Fruit fly (Drosophila melanogaster) whole organism, embryonic: ENCODE data around the gene CG10467.
A peak's percentile ranks its signal among the peaks of the same experiment; 100 is the strongest.

Source experiments
- Atf3 ChIP-seq: fragments of 200-800 bp; sonication (Bioruptor generic); optimal IDR thresholded peaks from 3 replicates; lab custom pipeline; 2016; ENCODE audit warnings: missing biosample characterization, missing genetic modification characterization
- B-H2 ChIP-seq: fragments of 200-800 bp; sonication (Bioruptor generic); optimal IDR thresholded peaks from 2 replicates; lab custom pipeline; 2018; ENCODE audit warnings: missing biosample characterization, mild to moderate bottlenecking, missing genetic modification characterization
- CG1024 ChIP-seq: fragments of 200-800 bp; sonication (Bioruptor generic); IDR thresholded peaks from 2 replicates; pipeline ENCODE4 v1.3.6; 2022; ENCODE audit warnings: missing biosample characterization, missing genetic modification characterization
- CG12155 ChIP-seq: fragments of 200-800 bp; sonication (Bioruptor generic); optimal IDR thresholded peaks from 3 replicates; lab custom pipeline; 2016; ENCODE audit warnings: missing biosample characterization, missing genetic modification characterization
- CG12219 ChIP-seq: fragments of 200-800 bp; sonication (Bioruptor generic); optimal IDR thresholded peaks from 3 replicates; lab custom pipeline; 2018; ENCODE audit warnings: missing biosample characterization, mild to moderate bottlenecking, missing genetic modification characterization
- CG12299 ChIP-seq: fragments of 200-800 bp; sonication (Bioruptor generic); optimal IDR thresholded peaks from 2 replicates; lab custom pipeline; 2018; ENCODE audit warnings: missing biosample characterization, mild to moderate bottlenecking, missing genetic modification characterization
- CG12391 ChIP-seq: fragments of 200-800 bp; sonication (Bioruptor generic); optimal IDR thresholded peaks from 3 replicates; lab custom pipeline; 2018; ENCODE audit warnings: missing biosample characterization, mild to moderate bottlenecking, missing genetic modification characterization, moderate library complexity
- CG12942 ChIP-seq: fragments of 200-800 bp; sonication (Bioruptor generic); optimal IDR thresholded peaks from 3 replicates; lab custom pipeline; 2016; ENCODE audit warnings: missing biosample characterization, missing genetic modification characterization
- CG14014 ChIP-seq: fragments of 200-800 bp; sonication (Bioruptor generic); IDR thresholded peaks from 2 replicates; pipeline ENCODE4 v1.3.6; 2022; ENCODE audit warnings: missing biosample characterization, missing genetic modification characterization
- CG14667 ChIP-seq: fragments of 200-800 bp; sonication (Bioruptor generic); IDR thresholded peaks from 2 replicates; pipeline ENCODE4 v1.3.6; 2022; ENCODE audit warnings: missing biosample characterization, missing genetic modification characterization
- CG1603 ChIP-seq: fragments of 200-800 bp; sonication (Bioruptor generic); optimal IDR thresholded peaks from 2 replicates; lab custom pipeline; 2019; ENCODE audit warnings: missing biosample characterization, mild to moderate bottlenecking, missing genetic modification characterization, moderate library complexity
- CG1792 ChIP-seq: fragments of 200-800 bp; sonication (Bioruptor generic); optimal IDR thresholded peaks from 2 replicates; lab custom pipeline; 2016; ENCODE audit warnings: missing biosample characterization, missing genetic modification characterization
- CG2712 ChIP-seq: fragments of 200-800 bp; optimal IDR thresholded peaks from 3 replicates; lab custom pipeline; 2019; ENCODE audit warnings: missing biosample characterization, mild to moderate bottlenecking, missing genetic modification characterization, moderate library complexity
- CG33557 ChIP-seq: fragments of 200-800 bp; sonication (Bioruptor generic); optimal IDR thresholded peaks from 2 replicates; lab custom pipeline; 2019; ENCODE audit warnings: missing biosample characterization, mild to moderate bottlenecking, missing genetic modification characterization, moderate library complexity
- CG4404 ChIP-seq: fragments of 200-800 bp; sonication (Bioruptor generic); IDR thresholded peaks from 2 replicates; pipeline ENCODE4 v1.3.6; 2022; ENCODE audit warnings: missing biosample characterization, missing genetic modification characterization
- CG7987 ChIP-seq: fragments of 200-800 bp; sonication (Bioruptor generic); optimal IDR thresholded peaks from 2 replicates; lab custom pipeline; 2018; ENCODE audit warnings: missing biosample characterization, mild to moderate bottlenecking, missing genetic modification characterization, moderate library complexity
- CG8359 ChIP-seq: fragments of 200-800 bp; sonication (Bioruptor generic); optimal IDR thresholded peaks from 2 replicates; lab custom pipeline; 2017; ENCODE audit warnings: missing biosample characterization, mild to moderate bottlenecking, missing genetic modification characterization, borderline replicate concordance
- CG8478 ChIP-seq: fragments of >200 bp; optimal IDR thresholded peaks from 2 replicates; lab custom pipeline; 2018
- D ChIP-seq, 2 experiments: fragments of 200-800 bp in 1 of 2; fragments of >200 bp in 1 of 2; sonication (Bioruptor generic) in 1 of 2; optimal IDR thresholded peaks; 2 replicates in 1 of 2; 3 replicates in 1 of 2; lab custom pipeline; 2017; ENCODE audit warnings: mild to moderate bottlenecking in 1 of 2, missing biosample characterization in 1 of 2, missing genetic modification characterization in 1 of 2, missing genetic modification reagents in 1 of 2
- Dip2 ChIP-seq: fragments of 200-800 bp; sonication (Bioruptor generic); IDR thresholded peaks from 2 replicates; pipeline ENCODE4 v1.3.6; 2022; ENCODE audit warnings: missing biosample characterization, missing genetic modification characterization
- ERR ChIP-seq: fragments of 200-800 bp; sonication (Bioruptor generic); optimal IDR thresholded peaks from 2 replicates; lab custom pipeline; 2016; ENCODE audit warnings: missing biosample characterization, missing genetic modification characterization
- Eip74EF ChIP-seq, 2 experiments: fragments of 200-800 bp in 1 of 2; fragments of >200 bp in 1 of 2; sonication (Bioruptor generic) in 1 of 2; optimal IDR thresholded peaks; 2 replicates each; lab custom pipeline; 2017 to 2019; ENCODE audit warnings: missing biosample characterization in 2 of 2, missing genetic modification characterization in 2 of 2, mild to moderate bottlenecking in 1 of 2, moderate library complexity in 1 of 2
- Fer2 ChIP-seq: fragments of 200-800 bp; sonication (Bioruptor generic); optimal IDR thresholded peaks from 2 replicates; lab custom pipeline; 2018; ENCODE audit warnings: missing biosample characterization, mild to moderate bottlenecking, missing genetic modification characterization, moderate library complexity
- GATAe ChIP-seq: fragments of 200-800 bp; sonication (Bioruptor generic); conservative IDR thresholded peaks from 2 replicates; pipeline ENCODE4 v1.3.6; 2022; ENCODE audit warnings: missing biosample characterization, missing genetic modification characterization
- HLH3B ChIP-seq: fragments of 200-800 bp; sonication (Bioruptor generic); IDR thresholded peaks from 2 replicates; pipeline ENCODE4 v1.3.6; 2022; ENCODE audit warnings: missing biosample characterization, missing genetic modification characterization
- Hmx ChIP-seq: fragments of 200-800 bp; sonication (Bioruptor generic); optimal IDR thresholded peaks from 2 replicates; lab custom pipeline; 2016; ENCODE audit warnings: missing biosample characterization, missing genetic modification characterization
- Hr3 ChIP-seq: fragments of 200-800 bp; sonication (Bioruptor generic); optimal IDR thresholded peaks from 3 replicates; lab custom pipeline; 2016; ENCODE audit warnings: missing biosample characterization, missing genetic modification characterization
- Mrtf ChIP-seq: fragments of 200-800 bp; sonication (Bioruptor generic); IDR thresholded peaks from 3 replicates; pipeline ENCODE4 v1.3.6; 2022; ENCODE audit warnings: missing biosample characterization, missing genetic modification characterization
- YL-1 ChIP-seq: fragments of 200-800 bp; sonication (Bioruptor generic); optimal IDR thresholded peaks from 3 replicates; lab custom pipeline; 2017; ENCODE audit warnings: missing biosample characterization, mild to moderate bottlenecking, missing genetic modification characterization
- ara ChIP-seq: fragments of 200-800 bp; sonication (Bioruptor generic); IDR thresholded peaks from 2 replicates; pipeline ENCODE4 v1.3.6; 2022; ENCODE audit warnings: missing biosample characterization, missing genetic modification characterization
- corto ChIP-seq: fragments of 200-800 bp; sonication (Bioruptor generic); optimal IDR thresholded peaks from 2 replicates; lab custom pipeline; 2016; ENCODE audit warnings: missing biosample characterization, mild to moderate bottlenecking, missing genetic modification characterization, moderate library complexity
- crc ChIP-seq: fragments of 200-800 bp; sonication (Bioruptor generic); optimal IDR thresholded peaks from 2 replicates; lab custom pipeline; 2016; ENCODE audit warnings: missing biosample characterization, missing genetic modification characterization
- dati ChIP-seq: fragments of 200-800 bp; sonication (Bioruptor generic); IDR thresholded peaks from 2 replicates; pipeline ENCODE4 v1.3.6; 2022; ENCODE audit warnings: missing biosample characterization, missing genetic modification characterization
- en ChIP-seq: fragments of 200-800 bp; sonication (Bioruptor generic); optimal IDR thresholded peaks from 2 replicates; lab custom pipeline; 2016; ENCODE audit warnings: missing biosample characterization, missing genetic modification characterization
- eyg ChIP-seq: fragments of 200-800 bp; sonication (Bioruptor generic); optimal IDR thresholded peaks from 3 replicates; lab custom pipeline; 2016; ENCODE audit warnings: missing biosample characterization, missing genetic modification characterization
- grau ChIP-seq: fragments of 200-800 bp; optimal IDR thresholded peaks from 3 replicates; lab custom pipeline; 2019; ENCODE audit warnings: missing biosample characterization, mild to moderate bottlenecking, missing genetic modification characterization, moderate library complexity
- nerfin-1 ChIP-seq: fragments of 200-800 bp; sonication (Bioruptor generic); optimal IDR thresholded peaks from 3 replicates; lab custom pipeline; 2019; ENCODE audit warnings: missing biosample characterization, mild to moderate bottlenecking, missing genetic modification characterization, moderate library complexity
- pnt ChIP-seq: fragments of 200-800 bp; sonication (Bioruptor generic); optimal IDR thresholded peaks from 3 replicates; lab custom pipeline; 2016; ENCODE audit warnings: missing biosample characterization, missing genetic modification characterization
- psq ChIP-seq: fragments of 200-800 bp; sonication (Bioruptor generic); optimal IDR thresholded peaks from 2 replicates; lab custom pipeline; 2017; ENCODE audit warnings: missing biosample characterization, missing genetic modification characterization
- pum ChIP-seq: fragments of 200-800 bp; sonication (Bioruptor generic); optimal IDR thresholded peaks from 2 replicates; lab custom pipeline; 2016; ENCODE audit warnings: missing biosample characterization, missing genetic modification characterization
- row ChIP-seq: fragments of 200-800 bp; sonication (Bioruptor generic); IDR thresholded peaks from 3 replicates; pipeline ENCODE4 v1.3.6; 2022; ENCODE audit warnings: missing biosample characterization, missing genetic modification characterization
- sc ChIP-seq, 3 experiments: fragments of >200 bp in 2 of 3; fragments of 200-800 bp in 1 of 3; sonication (Bioruptor generic) in 1 of 3; optimal IDR thresholded peaks; 2 replicates in 2 of 3; 3 replicates in 1 of 3; lab custom pipeline; 2017; ENCODE audit warnings: mild to moderate bottlenecking in 1 of 3, missing biosample characterization in 1 of 3, missing genetic modification characterization in 1 of 3, missing genetic modification reagents in 1 of 3
- ssp ChIP-seq: fragments of 200-800 bp; sonication (Bioruptor generic); IDR thresholded peaks from 2 replicates; pipeline ENCODE4 v1.3.6; 2022; ENCODE audit warnings: missing biosample characterization, missing genetic modification characterization
- trem ChIP-seq: fragments of 200-800 bp; optimal IDR thresholded peaks from 3 replicates; lab custom pipeline; 2019; ENCODE audit warnings: missing biosample characterization, mild to moderate bottlenecking, missing genetic modification characterization, moderate library complexity
- vvl ChIP-seq: fragments of 200-800 bp; sonication (Bioruptor generic); IDR thresholded peaks from 2 replicates; pipeline ENCODE4 v1.3.6; 2022; ENCODE audit warnings: missing biosample characterization, missing genetic modification characterization

CG10467 gene

DNA sequence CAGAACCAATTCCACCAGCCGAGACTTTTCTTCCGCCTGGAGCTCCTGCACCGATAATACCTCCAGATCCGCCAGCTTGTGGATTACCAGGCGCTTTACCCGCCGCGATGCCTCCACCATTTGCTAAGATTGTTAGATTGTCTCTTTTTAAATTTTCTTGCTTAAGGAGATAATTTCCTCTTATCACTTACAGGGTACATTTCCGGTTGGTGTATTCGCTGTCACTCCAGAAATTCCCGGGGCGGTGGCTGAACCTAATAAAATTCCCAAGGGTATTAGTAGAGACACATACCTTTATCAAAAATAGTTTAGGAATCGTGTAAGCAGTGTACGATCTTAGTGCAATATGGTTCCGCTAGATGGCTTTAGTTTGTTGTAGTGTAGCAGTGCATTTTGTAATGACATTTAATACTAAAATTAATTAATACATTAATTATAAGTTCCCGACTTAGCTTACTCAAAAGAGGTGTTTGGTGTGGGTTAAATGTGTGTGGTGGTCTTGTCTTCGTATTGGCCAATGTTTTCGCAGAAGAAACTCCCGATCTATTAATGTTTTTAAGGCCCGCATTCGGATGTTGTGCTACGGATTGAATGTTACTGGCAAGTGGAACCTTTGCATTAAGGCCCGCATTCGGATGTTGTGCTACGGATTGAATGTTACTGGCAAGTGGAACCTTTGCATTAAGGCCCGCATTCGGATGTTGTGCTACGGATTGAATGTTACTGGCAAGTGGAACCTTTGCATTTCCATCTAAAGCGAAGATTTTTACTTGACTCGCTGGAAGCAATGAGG is 30.3 kb upstream of the CG10467 start (continued):
- TF ChIP-seq ERR (peak; percentile 69), Hmx (GFP tag; lab: Kevin White, UChicago) (no peak), grau (tag; lab: Kevin White, UChicago) (peak; percentile 52), CG12942 (GFP tag; lab: Kevin White, UChicago) (no peak), psq (GFP tag; lab: Kevin White, UChicago) (no peak), B-H2 (GFP tag; lab: Kevin White, UChicago) (peak; percentile 71), trem (tag; lab: Kevin White, UChicago) (peak; percentile 41), CG2712 (tag; lab: Kevin White, UChicago) (peak; percentile 72), CG12299 (tag; lab: Kevin White, UChicago) (peak; percentile 16), Dip2 (GFP tag; lab: Robert Waterston, UW) (no peak), ara (GFP tag; lab: Robert Waterston, UW) (peak; percentile 83), sc (optimal IDR thresholded peaks at IDR 0.05; lab: Kevin White, UChicago) (no peak), sc (GFP tag; optimal IDR thresholded peaks at IDR 0.05; lab: Kevin White, UChicago) (peak; percentile 29), Eip74EF (GFP tag; optimal IDR thresholded peaks at IDR 0.05; lab: Kevin White, UChicago) (peak in 1 of 2 experiments; percentile 63), CG12391 (tag; lab: Kevin White, UChicago) (peak; percentile 56), CG1603 (tag; lab: Kevin White, UChicago) (peak; percentile 79), Mrtf (GFP tag; lab: Robert Waterston, UW) (peak; percentile 60; the same call in 2 of the 3 replicates), pum (GFP tag; lab: Kevin White, UChicago) (no peak), CG8359 (GFP tag; lab: Kevin White, UChicago) (peak; percentile 75), Hr3 (GFP tag; lab: Kevin White, UChicago) (no peak), YL-1 (GFP tag; lab: Kevin White, UChicago) (peak; percentile 25), CG33557 (GFP tag; lab: Kevin White, UChicago) (peak; percentile 50), CG14014 (GFP tag; lab: Robert Waterston, UW) (peak; percentile 70; the same call in 1 of the 2 replicates), CG1792 (peak; percentile 56), CG7987 (GFP tag; lab: Kevin White, UChicago) (peak; percentile 94), CG12219 (GFP tag; lab: Kevin White, UChicago) (peak; percentile 76), pnt (no peak), ssp (GFP tag; lab: Robert Waterston, UW) (peak; percentile 96), CG1024 (GFP tag; lab: Robert Waterston, UW) (peak; percentile 89), dati (GFP tag; lab: Robert Waterston, UW) (peak; percentile 83), vvl (peak; percentile 96), GATAe (GFP tag; lab: Robert Waterston, UW) (no peak), CG14667 (no peak), Fer2 (peak; percentile 20), nerfin-1 (tag; lab: Kevin White, UChicago) (peak; percentile 72), row (GFP tag; lab: Robert Waterston, UW) (peak; percentile 22; the same call in 1 of the 3 replicates), CG12155 (GFP tag; lab: Kevin White, UChicago) (peak; percentile 59), HLH3B (GFP tag; lab: Robert Waterston, UW) (peak; percentile 80), D (optimal IDR thresholded peaks at IDR 0.05; lab: Kevin White, UChicago) (no peak), D (GFP tag; optimal IDR thresholded peaks at IDR 0.05; lab: Kevin White, UChicago) (peak; percentile 76), Atf3 (GFP tag; lab: Kevin White, UChicago) (no peak), CG4404 (GFP tag; lab: Robert Waterston, UW) (no peak), CG8478 (lab: Kevin White, UChicago) (no peak), corto (no peak), en (GFP tag; lab: Kevin White, UChicago) (peak; percentile 77), eyg (peak; percentile 82), crc (GFP tag; lab: Kevin White, UChicago) (peak; percentile 63)
